Fruit fly (Drosophila melanogaster): ENCODE results near the gene CG15475.

Gene CG15475

DNA sequence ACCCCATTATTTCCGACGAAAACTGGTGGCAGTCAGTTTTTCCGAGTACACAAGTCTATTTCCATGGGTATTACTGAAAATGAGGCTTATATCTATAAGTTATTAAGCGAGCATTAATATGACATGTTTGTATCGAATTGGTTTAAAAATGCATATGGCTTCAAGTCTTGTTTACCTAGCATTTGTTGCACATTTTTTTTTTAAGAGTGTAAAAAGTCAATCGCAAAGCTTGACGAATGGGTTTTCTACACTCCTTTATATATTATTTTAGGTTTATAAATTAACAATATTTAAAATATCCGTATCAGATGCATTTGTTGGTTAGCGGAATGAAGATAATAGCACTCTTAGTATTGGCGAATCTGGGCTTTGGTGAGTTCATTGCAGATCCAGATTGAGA lies 25.5 kb downstream of the CG15475 start, which contains the start of gene CG31680:
TSS of gene CG31680 (plus strand) at position 301 of the 400 bp plus-strand sequence.
- TF ChIP-seq CG14711 (tag; optimal IDR thresholded peaks at IDR 0.05), result no peak
- TF ChIP-seq Mnt (GFP tag; optimal IDR thresholded peaks at IDR 0.05), result no peak
- TF ChIP-seq CG7045 (GFP tag; optimal IDR thresholded peaks at IDR 0.05), result no peak
- no peak for TF ChIP-seq CG7101 (tag; optimal IDR thresholded peaks at IDR 0.05)
- TF ChIP-seq pad (GFP tag; optimal IDR thresholded peaks at IDR 0.05), result no peak
- TF ChIP-seq kay (GFP tag; ENCODE audit: borderline replicate concordance), result no peak
- TF ChIP-seq tj (GFP tag; optimal IDR thresholded peaks at IDR 0.05), result no peak
- no peak for TF ChIP-seq CG5204 (GFP tag; optimal IDR thresholded peaks at IDR 0.05)
- no peak for TF ChIP-seq cnc (optimal IDR thresholded peaks at IDR 0.05)
- no peak for TF ChIP-seq CG11617 (GFP tag; optimal IDR thresholded peaks at IDR 0.05)
- TF ChIP-seq Crg-1 (GFP tag; optimal IDR thresholded peaks at IDR 0.05), result no peak
- TF ChIP-seq bab1 (GFP tag; optimal IDR thresholded peaks at IDR 0.05), result no peak
- no peak for TF ChIP-seq CG1620 (GFP tag; optimal IDR thresholded peaks at IDR 0.05)
- no peak for TF ChIP-seq Clk (GFP tag; optimal IDR thresholded peaks at IDR 0.05)
- TF ChIP-seq ovo (GFP tag; optimal IDR thresholded peaks at IDR 0.05), result no peak
- TF ChIP-seq cic (GFP tag; optimal IDR thresholded peaks at IDR 0.05), result no peak
- no peak for TF ChIP-seq CG33017 (tag; optimal IDR thresholded peaks at IDR 0.05)
- TF ChIP-seq toe (GFP tag; optimal IDR thresholded peaks at IDR 0.05), result no peak
- TF ChIP-seq Hr96 (GFP tag; optimal IDR thresholded peaks at IDR 0.05), result no peak
- TF ChIP-seq CG12768 (GFP tag; optimal IDR thresholded peaks at IDR 0.05), result no peak

DNA sequence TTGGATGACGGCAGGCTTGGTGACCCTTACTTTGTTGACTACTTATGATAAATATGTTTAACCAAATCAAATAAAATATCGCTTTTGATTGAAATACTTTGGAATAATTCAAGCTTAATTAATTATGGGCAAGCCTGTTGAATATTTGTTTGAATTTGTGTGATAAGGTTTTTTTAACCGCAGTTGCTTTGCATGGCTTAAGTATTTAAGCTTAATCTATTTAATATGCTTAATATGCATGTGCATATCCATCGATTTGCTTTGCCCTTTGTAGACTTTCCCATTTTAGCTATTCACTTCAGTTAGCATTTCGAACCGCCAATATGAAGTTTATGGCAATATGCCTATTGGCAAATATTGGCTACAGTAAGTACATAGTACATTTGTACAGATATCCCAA lies 26.3 kb downstream of the CG15475 start, which contains the start of gene Sfp38D:
TSS of gene Sfp38D (plus strand) at position 301 of the 400 bp plus-strand sequence.
- no peak for TF ChIP-seq toe (GFP tag; optimal IDR thresholded peaks at IDR 0.05)
- TF ChIP-seq CG11617 (GFP tag; optimal IDR thresholded peaks at IDR 0.05), result no peak
- TF ChIP-seq pad (GFP tag; optimal IDR thresholded peaks at IDR 0.05), result no peak
- TF ChIP-seq Clk (GFP tag; optimal IDR thresholded peaks at IDR 0.05), result no peak
- no peak for TF ChIP-seq CG7045 (GFP tag; optimal IDR thresholded peaks at IDR 0.05)
- TF ChIP-seq tj (GFP tag; optimal IDR thresholded peaks at IDR 0.05), result no peak
- no peak for TF ChIP-seq CG1620 (GFP tag; optimal IDR thresholded peaks at IDR 0.05)
- no peak for TF ChIP-seq bab1 (GFP tag; optimal IDR thresholded peaks at IDR 0.05)
- no peak for TF ChIP-seq CG5204 (GFP tag; optimal IDR thresholded peaks at IDR 0.05)
- no peak for TF ChIP-seq kay (GFP tag; ENCODE audit: borderline replicate concordance)
- TF ChIP-seq Crg-1 (GFP tag; optimal IDR thresholded peaks at IDR 0.05), result no peak
- TF ChIP-seq cic (GFP tag; optimal IDR thresholded peaks at IDR 0.05), result no peak
- TF ChIP-seq ovo (GFP tag; optimal IDR thresholded peaks at IDR 0.05), result no peak
- TF ChIP-seq CG7101 (tag; optimal IDR thresholded peaks at IDR 0.05), result no peak
- no peak for TF ChIP-seq Hr96 (GFP tag; optimal IDR thresholded peaks at IDR 0.05)

DNA sequence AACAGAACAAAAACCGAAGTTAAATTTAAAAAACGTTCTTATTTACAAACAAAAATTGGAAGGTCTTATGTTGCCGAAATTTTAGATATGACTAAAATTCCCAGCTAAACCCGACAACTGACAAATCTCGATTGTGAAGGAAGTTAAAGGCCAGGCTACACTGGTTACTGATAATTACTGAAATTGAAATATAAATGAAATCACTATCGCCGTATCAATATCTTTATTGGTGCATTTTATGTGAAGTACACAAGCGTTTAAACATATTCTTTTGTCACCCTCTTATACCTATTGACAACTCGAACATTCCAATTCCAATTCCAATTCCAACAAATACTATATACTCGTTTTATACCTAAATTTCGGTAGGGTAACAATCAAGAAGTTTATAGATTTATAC lies 28.8 kb downstream of the CG15475 start, which contains the start of gene CG17470:
TSS of gene CG17470 (minus strand) at position 101 of the 400 bp plus-strand sequence.
- TF ChIP-seq tj (GFP tag; optimal IDR thresholded peaks at IDR 0.05), result no peak
- TF ChIP-seq bab1 (GFP tag; optimal IDR thresholded peaks at IDR 0.05), result no peak
- no peak for TF ChIP-seq toe (GFP tag; optimal IDR thresholded peaks at IDR 0.05)
- TF ChIP-seq ovo (GFP tag; optimal IDR thresholded peaks at IDR 0.05), result no peak
- no peak for TF ChIP-seq CG33017 (tag; optimal IDR thresholded peaks at IDR 0.05)
- TF ChIP-seq CG12768 (GFP tag; optimal IDR thresholded peaks at IDR 0.05), result no peak
- no peak for TF ChIP-seq cic (GFP tag; optimal IDR thresholded peaks at IDR 0.05)
- TF ChIP-seq kay (GFP tag; ENCODE audit: borderline replicate concordance), result no peak
- no peak for TF ChIP-seq Crg-1 (GFP tag; optimal IDR thresholded peaks at IDR 0.05)
- no peak for TF ChIP-seq Clk (GFP tag; optimal IDR thresholded peaks at IDR 0.05)
- TF ChIP-seq Hr96 (GFP tag; optimal IDR thresholded peaks at IDR 0.05), result no peak

DNA sequence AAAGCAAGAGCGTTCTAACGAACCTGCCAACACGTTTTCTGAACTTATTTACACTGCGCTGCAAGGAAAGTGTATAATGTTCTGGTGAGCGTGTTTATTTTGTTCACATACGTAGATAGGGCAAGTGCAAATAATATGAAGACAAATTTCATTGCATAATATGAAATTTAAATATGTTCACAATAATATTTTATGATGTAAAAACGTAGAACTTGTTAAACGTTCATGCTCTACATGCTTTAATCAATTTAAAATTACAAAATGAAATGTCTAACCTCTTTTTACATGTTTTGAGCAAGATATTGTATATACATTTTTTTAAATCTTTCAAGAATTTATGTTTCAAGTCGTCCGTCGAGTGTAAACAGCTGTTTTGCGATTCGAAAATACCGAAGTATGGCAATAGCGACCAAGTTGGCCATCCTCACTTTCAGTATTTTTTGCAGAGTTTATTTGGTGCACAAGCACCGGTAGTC lies 31.1 kb downstream of the CG15475 start, which contains the start of the genes phr6-4 and CG2608:
TSS of gene phr6-4 (minus strand) at position 398 of the 476 bp plus-strand sequence.
TSS of gene CG2608 (plus strand) at position 429 of the 476 bp plus-strand sequence.
- TF ChIP-seq Mnt (GFP tag; optimal IDR thresholded peaks at IDR 0.05), result peak; percentile 72
- TF ChIP-seq CG7045 (GFP tag; optimal IDR thresholded peaks at IDR 0.05), result peak; percentile 92
- peak; percentile 42 for TF ChIP-seq cic (GFP tag; optimal IDR thresholded peaks at IDR 0.05)
- no peak for TF ChIP-seq cnc (optimal IDR thresholded peaks at IDR 0.05)
- TF ChIP-seq Crg-1 (GFP tag; optimal IDR thresholded peaks at IDR 0.05), result peak; percentile 73
- peak; percentile 89 for TF ChIP-seq CG12768 (GFP tag; optimal IDR thresholded peaks at IDR 0.05)
- TF ChIP-seq CG14711 (tag; optimal IDR thresholded peaks at IDR 0.05), result peak; percentile 86
- TF ChIP-seq CG33017 (tag; optimal IDR thresholded peaks at IDR 0.05), result peak; percentile 91
- TF ChIP-seq Clk (GFP tag; optimal IDR thresholded peaks at IDR 0.05), result peak; percentile 23
- peak; percentile 92 for TF ChIP-seq CG11617 (GFP tag; optimal IDR thresholded peaks at IDR 0.05)
- TF ChIP-seq ovo (GFP tag; optimal IDR thresholded peaks at IDR 0.05), result peak; percentile 40
- TF ChIP-seq Hr96 (GFP tag; optimal IDR thresholded peaks at IDR 0.05), result peak; percentile 71
- no peak for TF ChIP-seq CG5204 (GFP tag; optimal IDR thresholded peaks at IDR 0.05)
- peak; percentile 89 for TF ChIP-seq bab1 (GFP tag; optimal IDR thresholded peaks at IDR 0.05)
- TF ChIP-seq tj (GFP tag; optimal IDR thresholded peaks at IDR 0.05), result peak; percentile 58
- TF ChIP-seq toe (GFP tag; optimal IDR thresholded peaks at IDR 0.05), result peak; percentile 74
- TF ChIP-seq CG7101 (tag; optimal IDR thresholded peaks at IDR 0.05), result peak; percentile 91
- TF ChIP-seq kay (GFP tag; ENCODE audit: borderline replicate concordance), result peak; percentile 90
- peak; percentile 76 for TF ChIP-seq CG1620 (GFP tag; optimal IDR thresholded peaks at IDR 0.05)
- TF ChIP-seq pad (GFP tag; optimal IDR thresholded peaks at IDR 0.05), result peak; percentile 72

DNA sequence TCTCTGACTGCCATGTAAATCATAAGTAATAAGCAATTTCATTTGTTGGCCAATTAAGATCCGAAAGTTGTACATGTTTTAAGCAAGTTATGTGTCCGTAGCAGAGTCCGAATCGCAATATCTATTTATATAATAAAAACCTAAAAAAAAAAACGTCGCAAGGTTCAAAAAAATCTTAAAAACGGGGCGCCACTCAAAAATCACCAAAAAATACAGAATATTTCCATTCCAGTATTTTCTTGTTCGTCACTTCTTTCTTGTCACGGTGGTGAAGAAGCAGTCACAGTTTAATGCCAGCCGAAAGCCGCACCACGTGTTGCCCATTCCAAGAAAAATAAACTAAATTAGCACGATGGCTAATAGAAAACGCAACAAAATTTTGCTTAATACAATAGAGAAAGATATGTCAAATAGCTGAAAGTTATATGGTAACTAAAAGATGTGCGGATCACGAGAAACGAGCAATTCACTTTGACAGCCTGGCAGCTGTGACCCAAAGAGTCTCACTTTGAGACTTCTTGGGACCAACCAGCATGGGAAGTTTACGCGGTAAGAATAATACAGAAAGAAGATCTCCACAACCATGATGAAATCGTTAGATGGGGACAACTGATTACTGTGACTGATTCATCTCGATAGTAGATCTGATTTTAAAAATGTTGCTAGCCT lies 33.1 kb downstream of the CG15475 start:
- TF ChIP-seq CG7101 (tag; optimal IDR thresholded peaks at IDR 0.05) (peak; percentile 1), ovo (GFP tag; optimal IDR thresholded peaks at IDR 0.05) (no peak), CG12768 (GFP tag; optimal IDR thresholded peaks at IDR 0.05) (no peak), CG1620 (GFP tag; optimal IDR thresholded peaks at IDR 0.05) (peak; percentile 3), CG11617 (GFP tag; optimal IDR thresholded peaks at IDR 0.05) (peak; percentile 15), cic (GFP tag; optimal IDR thresholded peaks at IDR 0.05) (no peak), kay (GFP tag; ENCODE audit: borderline replicate concordance) (peak; percentile 92), CG5204 (GFP tag; optimal IDR thresholded peaks at IDR 0.05) (no peak), bab1 (GFP tag; optimal IDR thresholded peaks at IDR 0.05) (no peak), CG7045 (GFP tag; optimal IDR thresholded peaks at IDR 0.05) (no peak), tj (GFP tag; optimal IDR thresholded peaks at IDR 0.05) (no peak), Hr96 (GFP tag; optimal IDR thresholded peaks at IDR 0.05) (no peak), Crg-1 (GFP tag; optimal IDR thresholded peaks at IDR 0.05) (peak; percentile 22), cnc (optimal IDR thresholded peaks at IDR 0.05) (no peak), Mnt (GFP tag; optimal IDR thresholded peaks at IDR 0.05) (peak; percentile 97), pad (GFP tag; optimal IDR thresholded peaks at IDR 0.05) (no peak), CG33017 (tag; optimal IDR thresholded peaks at IDR 0.05) (no peak), toe (GFP tag; optimal IDR thresholded peaks at IDR 0.05) (peak; percentile 25), Clk (GFP tag; optimal IDR thresholded peaks at IDR 0.05) (no peak), CG14711 (tag; optimal IDR thresholded peaks at IDR 0.05) (peak; percentile 22)

Measured in whole organism, adult.